Fruit fly (Drosophila melanogaster): Measurements from ENCODE around the gene CG31457.

Gene CG31457

dm6 chr3R:23117683-23118470 is 9.9 kb downstream of the CG31457 start, which contains the start of the genes Rassf and CenB1A (continued):
- TF ChIP-seq al (GFP tag; IDR thresholded peaks at IDR 0.05) (peak; percentile 45; the same call in 1 of the 2 replicates), gcm2 (GFP tag; optimal IDR thresholded peaks at IDR 0.05) (no peak), Med (GFP tag) (peak; percentile 88), lmd (GFP tag; IDR thresholded peaks at IDR 0.05) (peak; percentile 64), Poxn (GFP tag; IDR thresholded peaks at IDR 0.05) (no peak), Hr78 (GFP tag; optimal IDR thresholded peaks at IDR 0.05) (no peak), mld (GFP tag; IDR thresholded peaks at IDR 0.05; ENCODE audit: partially characterized antibody) (no peak), YL-1 (GFP tag; optimal IDR thresholded peaks at IDR 0.05) (no peak), CG6854 (GFP tag; optimal IDR thresholded peaks at IDR 0.05) (peak; percentile 19), CG14710 (tag; optimal IDR thresholded peaks at IDR 0.05) (peak; percentile 60), gem (tag; optimal IDR thresholded peaks at IDR 0.05) (no peak), wor (GFP tag; IDR thresholded peaks at IDR 0.05) (no peak), klu (GFP tag; IDR thresholded peaks at IDR 0.05) (no peak), CG32532 (GFP tag; IDR thresholded peaks at IDR 0.05) (peak; percentile 27; the same call in 1 of the 2 replicates), CG17802 (tag; optimal IDR thresholded peaks at IDR 0.05) (peak; percentile 9), Gug (GFP tag; IDR thresholded peaks at IDR 0.05) (0 out of 4 replicates have a peak, but pooled peaks have one; percentile 9), Myb (GFP tag; optimal IDR thresholded peaks at IDR 0.05) (peak; percentile 57), psq (GFP tag; optimal IDR thresholded peaks at IDR 0.05) (peak; percentile 25), BEAF-32 (GFP tag; optimal IDR thresholded peaks at IDR 0.05) (peak; percentile 40), chm (GFP tag; IDR thresholded peaks at IDR 0.05) (no peak), CG9437 (GFP tag; optimal IDR thresholded peaks at IDR 0.05) (peak; percentile 22), Hsf (GFP tag; optimal IDR thresholded peaks at IDR 0.05) (peak; percentile 55), HmgZ (tag; optimal IDR thresholded peaks at IDR 0.05) (no peak), CG34224 (GFP tag; IDR thresholded peaks at IDR 0.05; ENCODE audit: partially characterized antibody) (peak; percentile 67; the same call in 2 of the 3 replicates), CG17912 (GFP tag; optimal IDR thresholded peaks at IDR 0.05) (no peak), CG17186 (GFP tag; optimal IDR thresholded peaks at IDR 0.05) (peak; percentile 38), CG9727 (GFP tag; optimal IDR thresholded peaks at IDR 0.05) (peak; percentile 13), CG1832 (GFP tag; optimal IDR thresholded peaks at IDR 0.05) (no peak), nerfin-1 (tag; optimal IDR thresholded peaks at IDR 0.05) (no peak), rib (GFP tag; IDR thresholded peaks at IDR 0.05) (peak; percentile 9; the same call in 1 of the 2 replicates), CG16815 (GFP tag; optimal IDR thresholded peaks at IDR 0.05) (no peak), CG15696 (tag; optimal IDR thresholded peaks at IDR 0.05) (peak; percentile 32), kah (GFP tag; optimal IDR thresholded peaks at IDR 0.05) (no peak), Aef1 (GFP tag; IDR thresholded peaks at IDR 0.05) (peak; percentile 52; the same call in 2 of the 3 replicates), Oaz (GFP tag; IDR thresholded peaks at IDR 0.05) (0 out of 2 replicates have a peak, but pooled peaks have one; percentile 28), pnt (GFP tag; optimal IDR thresholded peaks at IDR 0.05) (peak; percentile 54), Stat92E (GFP tag; optimal IDR thresholded peaks at IDR 0.05) (no peak), CG5953 (GFP tag; IDR thresholded peaks at IDR 0.05) (no peak), Vsx1 (GFP tag; optimal IDR thresholded peaks at IDR 0.05) (no peak), Doc2 (GFP tag; IDR thresholded peaks at IDR 0.05) (no peak), CG8089 (GFP tag; optimal IDR thresholded peaks at IDR 0.05) (no peak), CG14965 (GFP tag; optimal IDR thresholded peaks at IDR 0.05; ENCODE audit: borderline replicate concordance) (no peak), CG1233 (GFP tag; optimal IDR thresholded peaks at IDR 0.05) (no peak), nerfin-2 (GFP tag; IDR thresholded peaks at IDR 0.05; ENCODE audit: partially characterized antibody) (no peak), cad (GFP tag; optimal IDR thresholded peaks at IDR 0.05) (no peak), fd3F (GFP tag; optimal IDR thresholded peaks at IDR 0.05) (no peak), CG1024 (GFP tag; IDR thresholded peaks at IDR 0.05) (0 out of 2 replicates have a peak, but pooled peaks have one; percentile 31), usp (GFP tag; optimal IDR thresholded peaks at IDR 0.05) (no peak)
